Fruit fly (Drosophila melanogaster) whole organism, pupa: ENCODE data around the gene Rpp30.

Source experiments
- CG10348 ChIP-seq: fragments of 200-800 bp; sonication (Bioruptor generic); IDR thresholded peaks from 2 replicates; pipeline ENCODE4 v1.3.6; 2022; ENCODE audit warnings: missing biosample characterization, missing genetic modification characterization
- CG12605 ChIP-seq: fragments of 200-800 bp; sonication (Bioruptor generic); IDR thresholded peaks from 2 replicates; pipeline ENCODE4 v1.3.6; 2022; ENCODE audit warnings: missing biosample characterization, missing genetic modification characterization
- CG13204 ChIP-seq: fragments of 200-800 bp; sonication (Bioruptor generic); optimal IDR thresholded peaks from 2 replicates; lab custom pipeline; 2018; ENCODE audit warnings: missing biosample characterization, mild to moderate bottlenecking, missing genetic modification characterization, moderate library complexity
- CG14655 ChIP-seq: fragments of 200-800 bp; sonication (Bioruptor generic); optimal IDR thresholded peaks from 3 replicates; lab custom pipeline; 2017; ENCODE audit warnings: mild to moderate bottlenecking, missing biosample characterization, missing genetic modification reagents, missing genetic modification characterization
- CG15710 ChIP-seq: fragments of 200-800 bp; sonication (Bioruptor generic); optimal IDR thresholded peaks from 2 replicates; lab custom pipeline; 2018; ENCODE audit warnings: missing biosample characterization, mild to moderate bottlenecking, missing genetic modification characterization, moderate library complexity
- CG17806 ChIP-seq: fragments of 200-800 bp; sonication (Bioruptor generic); optimal IDR thresholded peaks from 2 replicates; lab custom pipeline; 2018; ENCODE audit warnings: missing biosample characterization, mild to moderate bottlenecking, missing genetic modification characterization, moderate library complexity
- CG32121 ChIP-seq: fragments of 200-800 bp; sonication (Bioruptor generic); IDR thresholded peaks from 2 replicates; pipeline ENCODE4 v1.3.6; 2022; ENCODE audit warnings: missing biosample characterization, missing genetic modification characterization
- CG34367 ChIP-seq: fragments of 200-800 bp; sonication (Bioruptor generic); optimal IDR thresholded peaks from 2 replicates; lab custom pipeline; 2018; ENCODE audit warnings: missing biosample characterization, mild to moderate bottlenecking, missing genetic modification characterization
- CG4496 ChIP-seq: fragments of 200-800 bp; sonication (Bioruptor generic); IDR thresholded peaks from 3 replicates; pipeline ENCODE4 v1.3.6; 2022; ENCODE audit warnings: missing biosample characterization, missing genetic modification characterization
- CG8159 ChIP-seq: fragments of 200-800 bp; sonication (Bioruptor generic); optimal IDR thresholded peaks from 3 replicates; lab custom pipeline; 2018; ENCODE audit warnings: missing biosample characterization, mild to moderate bottlenecking, missing genetic modification characterization, moderate library complexity
- CG8301 ChIP-seq: fragments of 200-800 bp; sonication (Bioruptor generic); optimal IDR thresholded peaks from 2 replicates; lab custom pipeline; 2018; ENCODE audit warnings: missing biosample characterization, mild to moderate bottlenecking, missing genetic modification characterization
- CG9948 ChIP-seq: fragments of 200-800 bp; sonication (Bioruptor generic); optimal IDR thresholded peaks from 2 replicates; lab custom pipeline; 2018; ENCODE audit warnings: missing biosample characterization, mild to moderate bottlenecking, missing genetic modification characterization, moderate library complexity
- D1 ChIP-seq: fragments of 200-800 bp; sonication (Bioruptor generic); optimal IDR thresholded peaks from 2 replicates; lab custom pipeline; 2018; ENCODE audit warnings: missing biosample characterization, mild to moderate bottlenecking, missing genetic modification characterization, moderate library complexity
- EcR ChIP-seq: fragments of 200-800 bp; sonication (Bioruptor generic); optimal IDR thresholded peaks from 3 replicates; lab custom pipeline; 2019; ENCODE audit warnings: missing biosample characterization, missing genetic modification characterization, mild to moderate bottlenecking, moderate library complexity, missing genetic modification reagents
- Ets98B ChIP-seq: fragments of 200-800 bp; sonication (Bioruptor generic); IDR thresholded peaks from 2 replicates; pipeline ENCODE4 v1.3.6; 2022; ENCODE audit warnings: missing biosample characterization, missing genetic modification characterization
- Pif1A ChIP-seq: fragments of 200-800 bp; sonication (Bioruptor generic); optimal IDR thresholded peaks from 3 replicates; lab custom pipeline; 2016; ENCODE audit warnings: missing biosample characterization, missing genetic modification characterization
- Pif1B ChIP-seq: fragments of 200-800 bp; sonication (Bioruptor generic); optimal IDR thresholded peaks from 3 replicates; lab custom pipeline; 2016; ENCODE audit warnings: missing biosample characterization, missing genetic modification characterization
- Snoo ChIP-seq: fragments of 200-800 bp; sonication (Bioruptor generic); optimal IDR thresholded peaks from 3 replicates; lab custom pipeline; 2017; ENCODE audit warnings: missing biosample characterization, mild to moderate bottlenecking, missing genetic modification characterization, inconsistent platforms
- fd96Ca ChIP-seq: fragments of 200-800 bp; sonication (Bioruptor generic); IDR thresholded peaks from 3 replicates; pipeline ENCODE4 v1.3.6; 2022; ENCODE audit warnings: missing biosample characterization, missing genetic modification characterization
- gl ChIP-seq: fragments of 200-800 bp; sonication (Bioruptor generic); optimal IDR thresholded peaks from 2 replicates; lab custom pipeline; 2018; ENCODE audit warnings: missing biosample characterization, mild to moderate bottlenecking, missing genetic modification characterization
- rn ChIP-seq: fragments of 200-800 bp; sonication (Bioruptor generic); IDR thresholded peaks from 2 replicates; pipeline ENCODE4 v1.3.6; 2022; ENCODE audit warnings: missing biosample characterization, missing genetic modification characterization

Gene Rpp30

dm6 chr2L:252174-252573 is at the start of gene Rpp30:
Rpp30 (minus strand) TSS chr2L:252373.
- TF ChIP-seq CG8159 (tag; lab: Kevin White, UChicago) (no peak), D1 (tag; lab: Kevin White, UChicago) (no peak), CG34367 (tag; lab: Kevin White, UChicago) (no peak), Snoo (tag; lab: Kevin White, UChicago) (no peak), CG12605 (GFP tag; lab: Robert Waterston, UW) (no peak), rn (GFP tag; lab: Robert Waterston, UW) (no peak), CG10348 (no peak)

DNA sequence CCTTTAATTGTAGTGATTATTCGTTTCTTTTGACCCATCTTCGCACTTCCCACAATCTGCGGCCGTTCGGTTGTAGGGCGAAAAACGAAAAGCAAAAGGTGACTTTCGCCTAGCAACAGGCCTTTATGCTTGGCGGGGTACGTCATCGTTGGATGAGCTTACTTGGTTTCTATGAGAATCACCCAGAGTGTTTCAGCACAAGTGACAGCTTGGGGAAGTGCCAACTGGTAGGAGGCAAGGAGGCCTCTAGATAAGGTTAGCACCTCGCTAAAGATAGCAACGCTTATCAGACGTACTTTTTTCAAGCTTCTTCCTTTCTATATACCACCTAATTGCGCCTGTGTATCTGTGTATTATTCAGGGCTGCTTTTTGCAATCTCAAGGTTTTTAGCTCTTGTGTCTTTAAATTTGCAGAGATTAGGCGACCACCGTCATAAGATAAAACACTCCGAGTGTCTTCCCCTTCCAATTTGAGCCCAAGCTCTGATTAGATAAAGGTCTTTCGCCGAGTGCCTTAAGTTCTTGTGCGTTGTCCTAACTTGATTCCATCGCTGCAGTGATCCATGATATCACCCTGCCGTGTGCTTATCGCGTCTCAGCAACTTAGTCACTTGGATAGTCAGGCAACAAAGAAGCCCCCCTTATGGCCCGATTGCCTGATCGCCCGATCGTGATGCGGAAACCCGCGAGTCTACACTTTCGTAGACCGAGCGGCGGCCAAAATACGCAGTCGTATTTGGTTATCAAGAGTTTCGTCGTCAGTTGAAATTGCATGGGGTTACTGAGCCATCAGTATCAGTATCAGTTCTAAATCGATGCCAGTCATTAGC is 48.9 kb upstream of the Rpp30 start:
- no peak for TF ChIP-seq CG8159 (tag; lab: Kevin White, UChicago)
- TF ChIP-seq CG14655, result no peak

DNA sequence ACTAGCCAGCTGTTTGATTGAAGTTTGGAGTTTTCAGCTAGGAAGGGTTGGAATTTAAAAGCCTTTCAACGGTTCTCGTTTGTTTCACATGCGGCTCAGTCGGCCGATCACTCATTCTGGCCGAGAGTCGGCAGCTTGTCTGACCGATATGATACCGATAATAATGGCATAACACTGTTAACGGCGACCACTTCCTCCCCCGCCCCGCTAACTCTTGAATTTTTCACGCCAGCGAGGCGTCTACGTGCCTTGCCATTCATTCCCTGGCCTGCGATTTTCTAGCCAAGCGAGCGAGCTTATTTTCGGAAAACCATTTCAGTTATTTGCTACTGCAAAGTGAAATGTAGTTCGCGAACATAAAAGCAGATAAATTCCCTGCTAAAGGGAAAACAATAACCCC is 47.8 kb upstream of the Rpp30 start:
- no peak for TF ChIP-seq CG10348
- TF ChIP-seq, all 21 proteins: peak for 0

DNA sequence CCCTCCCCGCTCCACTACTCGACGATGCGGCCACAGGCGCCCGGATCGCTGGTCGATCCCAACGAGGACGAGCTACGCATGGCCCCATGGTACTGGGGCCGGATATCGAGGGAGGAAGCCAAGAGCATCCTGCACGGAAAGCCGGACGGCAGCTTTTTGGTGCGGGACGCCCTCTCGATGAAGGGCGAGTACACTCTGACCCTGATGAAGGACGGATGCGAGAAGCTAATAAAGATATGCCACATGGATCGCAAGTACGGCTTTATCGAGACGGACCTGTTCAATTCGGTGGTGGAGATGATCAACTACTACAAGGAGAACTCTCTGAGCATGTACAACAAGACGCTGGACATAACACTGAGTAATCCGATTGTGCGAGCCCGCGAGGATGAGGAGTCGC is 46.9 kb upstream of the Rpp30 start:
- TF ChIP-seq CG32121, result no peak
- TF ChIP-seq CG14655, result no peak
- no peak for TF ChIP-seq Snoo (tag; lab: Kevin White, UChicago)
- no peak for TF ChIP-seq CG10348
- TF ChIP-seq Pif1A (GFP tag; lab: Kevin White, UChicago), result no peak
- no peak for TF ChIP-seq CG13204 (GFP tag; lab: Kevin White, UChicago)
- no peak for TF ChIP-seq CG8301 (tag; lab: Kevin White, UChicago)
- TF ChIP-seq CG12605 (GFP tag; lab: Robert Waterston, UW), result no peak
- no peak; the same call in 2 of the 3 replicates for TF ChIP-seq fd96Ca (GFP tag; lab: Robert Waterston, UW)
- TF ChIP-seq CG9948 (tag; lab: Kevin White, UChicago), result no peak
- TF ChIP-seq D1 (tag; lab: Kevin White, UChicago), result no peak
- TF ChIP-seq, all 21 proteins: peak for 0

- TF ChIP-seq gl (tag; lab: Kevin White, UChicago) (no peak), CG8159 (tag; lab: Kevin White, UChicago) (no peak), rn (GFP tag; lab: Robert Waterston, UW) (no peak), CG9948 (tag; lab: Kevin White, UChicago) (no peak), CG15710 (tag; lab: Kevin White, UChicago) (no peak), fd96Ca (GFP tag; lab: Robert Waterston, UW) (peak; percentile 16; the same call in 1 of the 3 replicates), D1 (tag; lab: Kevin White, UChicago) (no peak), CG14655 (no peak), CG8301 (tag; lab: Kevin White, UChicago) (no peak), CG12605 (GFP tag; lab: Robert Waterston, UW) (no peak), Ets98B (GFP tag; lab: Robert Waterston, UW) (peak; percentile 22; the same call in 1 of the 2 replicates), CG17806 (tag; lab: Kevin White, UChicago) (no peak), CG32121 (peak; percentile 62; the same call in 1 of the 2 replicates), CG34367 (tag; lab: Kevin White, UChicago) (no peak), CG13204 (GFP tag; lab: Kevin White, UChicago) (peak; percentile 79), CG4496 (no peak), Pif1B (no peak), EcR (GFP tag; lab: Kevin White, UChicago) (no peak), Snoo (tag; lab: Kevin White, UChicago) (no peak)
Observed at dm6 chr2L:298285-298644, 46.1 kb upstream of the Rpp30 start.

DNA sequence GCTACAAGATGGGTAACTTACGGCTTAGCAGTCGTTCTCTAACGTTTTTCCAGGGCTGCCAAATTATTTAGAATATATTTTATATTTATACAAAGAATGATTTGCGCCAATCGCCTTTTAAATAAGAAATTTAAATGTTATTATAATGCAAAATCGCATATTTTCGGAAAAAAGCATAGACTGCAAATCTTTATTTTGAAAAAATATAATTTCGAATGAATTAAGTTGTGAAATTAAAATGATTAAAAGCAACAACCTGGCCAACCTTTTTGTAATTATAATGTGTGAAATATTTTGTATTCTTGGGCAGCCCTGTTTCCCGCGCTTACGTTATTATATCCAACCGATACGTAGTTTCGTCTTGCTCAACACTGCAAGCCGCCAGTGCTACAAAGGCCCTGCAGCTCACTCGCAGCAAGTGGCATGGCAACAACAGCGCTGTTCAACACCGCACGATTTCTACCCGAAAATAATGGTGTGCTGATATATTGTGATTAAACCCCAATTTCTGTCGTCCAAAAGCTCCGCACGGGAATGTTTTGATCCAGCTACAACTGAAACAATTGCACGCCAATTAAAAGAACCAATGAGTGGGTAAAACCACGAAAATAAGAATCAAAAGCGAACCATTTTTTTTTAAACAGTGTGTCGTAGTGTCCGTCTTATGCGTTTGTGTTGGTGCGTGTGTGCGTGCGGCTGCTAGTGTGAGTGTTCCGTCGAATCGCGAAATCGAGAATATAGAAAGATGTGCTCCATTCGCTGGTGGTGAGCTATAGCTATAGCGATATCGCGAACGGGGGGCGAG is 45.5 kb upstream of the Rpp30 start, which contains the start of gene Pi3K21B:
TSS of gene Pi3K21B (plus strand) at position 401 of the 805 bp plus-strand sequence.
- peak; percentile 80 for TF ChIP-seq CG34367 (tag; lab: Kevin White, UChicago)
- peak; percentile 71 for TF ChIP-seq CG8301 (tag; lab: Kevin White, UChicago)
- peak; percentile 73 for TF ChIP-seq Ets98B (GFP tag; lab: Robert Waterston, UW)
- peak; percentile 67; the same call in 1 of the 2 replicates for TF ChIP-seq CG32121
- no peak for TF ChIP-seq gl (tag; lab: Kevin White, UChicago)
- TF ChIP-seq Pif1B, result peak; percentile 53
- no peak for TF ChIP-seq CG13204 (GFP tag; lab: Kevin White, UChicago)
- TF ChIP-seq D1 (tag; lab: Kevin White, UChicago), result no peak
- peak; percentile 83 for TF ChIP-seq CG9948 (tag; lab: Kevin White, UChicago)
- no peak for TF ChIP-seq CG14655
- peak; percentile 54; the same call in 1 of the 3 replicates for TF ChIP-seq fd96Ca (GFP tag; lab: Robert Waterston, UW)
- TF ChIP-seq rn (GFP tag; lab: Robert Waterston, UW), result peak; percentile 48; the same call in 1 of the 2 replicates
- peak; percentile 89 for TF ChIP-seq Snoo (tag; lab: Kevin White, UChicago)
- TF ChIP-seq CG4496, result peak; percentile 85
- peak; percentile 87 for TF ChIP-seq CG8159 (tag; lab: Kevin White, UChicago)
- peak; percentile 63 for TF ChIP-seq CG12605 (GFP tag; lab: Robert Waterston, UW)
- peak; percentile 79 for TF ChIP-seq CG10348
- TF ChIP-seq EcR (GFP tag; lab: Kevin White, UChicago), result no peak
- TF ChIP-seq CG17806 (tag; lab: Kevin White, UChicago), result peak; percentile 75
- TF ChIP-seq CG15710 (tag; lab: Kevin White, UChicago), result peak; percentile 90
- TF ChIP-seq Pif1A (GFP tag; lab: Kevin White, UChicago), result peak; percentile 83
- TF ChIP-seq, all 21 proteins: peak for 16
